Fruit fly (Drosophila melanogaster) whole organism, pupa: Measurements from ENCODE around the gene Saf-B.

ENCODE experiments used
- CG14655 ChIP-seq: fragments of 200-800 bp; sonication (Bioruptor generic); optimal IDR thresholded peaks from 3 replicates; lab custom pipeline; 2017; ENCODE audit warnings: mild to moderate bottlenecking, missing biosample characterization, missing genetic modification reagents, missing genetic modification characterization
- CG8301 ChIP-seq: fragments of 200-800 bp; sonication (Bioruptor generic); optimal IDR thresholded peaks from 2 replicates; lab custom pipeline; 2018; ENCODE audit warnings: missing biosample characterization, mild to moderate bottlenecking, missing genetic modification characterization
- CG9948 ChIP-seq: fragments of 200-800 bp; sonication (Bioruptor generic); optimal IDR thresholded peaks from 2 replicates; lab custom pipeline; 2018; ENCODE audit warnings: missing biosample characterization, mild to moderate bottlenecking, missing genetic modification characterization, moderate library complexity
- fd96Ca ChIP-seq: fragments of 200-800 bp; sonication (Bioruptor generic); IDR thresholded peaks from 3 replicates; pipeline ENCODE4 v1.3.6; 2022; ENCODE audit warnings: missing biosample characterization, missing genetic modification characterization
- gl ChIP-seq: fragments of 200-800 bp; sonication (Bioruptor generic); optimal IDR thresholded peaks from 2 replicates; lab custom pipeline; 2018; ENCODE audit warnings: missing biosample characterization, mild to moderate bottlenecking, missing genetic modification characterization
- rn ChIP-seq: fragments of 200-800 bp; sonication (Bioruptor generic); IDR thresholded peaks from 2 replicates; pipeline ENCODE4 v1.3.6; 2022; ENCODE audit warnings: missing biosample characterization, missing genetic modification characterization

DNA sequence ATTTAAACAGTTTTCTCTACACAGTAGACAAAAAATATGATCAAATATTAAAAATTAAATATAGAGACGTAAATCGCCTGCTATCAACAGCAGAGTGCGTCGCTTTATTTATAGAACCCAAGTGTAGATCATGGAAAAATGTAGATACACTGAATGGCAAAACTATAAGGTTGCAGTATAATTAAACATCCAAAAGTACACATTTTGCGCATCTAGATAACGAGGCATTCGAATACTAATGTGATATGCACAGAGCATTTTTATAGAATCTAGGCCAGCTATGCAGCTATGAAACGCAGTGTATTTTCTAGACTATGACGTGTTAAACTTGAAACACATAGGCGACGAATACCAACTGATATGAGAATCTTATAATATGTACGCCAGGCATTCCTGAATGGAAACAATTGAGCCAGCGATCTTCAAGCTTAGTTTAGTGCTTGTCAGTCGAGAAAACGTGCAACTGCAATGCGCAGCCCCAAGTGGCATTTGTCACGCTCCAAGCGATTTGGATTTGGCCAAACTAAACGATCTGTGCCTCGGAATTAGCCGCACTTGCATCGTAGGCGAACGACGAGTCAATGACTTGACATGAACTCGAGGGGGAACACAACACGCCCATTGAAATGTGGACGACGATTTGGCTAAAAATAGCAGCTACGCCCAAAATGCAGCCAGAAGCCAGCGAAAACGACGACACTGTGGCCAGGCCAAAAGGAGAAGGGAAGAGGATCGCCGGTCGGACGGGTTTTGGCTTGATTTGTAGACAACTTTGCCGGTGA is 6.2 kb upstream of the Saf-B start:
- TF ChIP-seq CG9948 (tag; lab: Kevin White, UChicago) (peak; percentile 88), rn (GFP tag; lab: Robert Waterston, UW) (peak; percentile 89), fd96Ca (peak; percentile 98), CG14655 (GFP tag; lab: Kevin White, UChicago) (peak; percentile 96), CG8301 (tag; lab: Kevin White, UChicago) (peak; percentile 95), gl (peak; percentile 85)
